Worm (Caenorhabditis elegans): ENCODE data around the gene C08E3.1.
"Not testable (repeated sequence)": the region's sequence is repeated elsewhere in the genome, so short reads cannot be mapped to it uniquely, and the experiment has no call there.

C08E3.1 gene

ce11 chrII:1625666-1626065 is 7.9 kb upstream of the C08E3.1 start, which contains the start of gene C08E3.14:
C08E3.14 (plus strand) TSS chrII:1625966.
- TF ChIP-seq efl-1 (optimal IDR thresholded peaks at IDR 0.05): no peak
- TF ChIP-seq efl-1 (GFP tag; optimal IDR thresholded peaks at IDR 0.05 in 1 of 2): peak in 1 of 2 experiments; percentile 84
- no peak for TF ChIP-seq hlh-4 (tag; optimal IDR thresholded peaks at IDR 0.05)

ce11 chrII:1627783-1628182 is 5.8 kb upstream of the C08E3.1 start, which contains the start of gene C08E3.15:
C08E3.15 (minus strand) TSS chrII:1627883.
- TF ChIP-seq lsy-2 (tag; optimal IDR thresholded peaks at IDR 0.05): peak in 1 of 2 experiments; percentile 6

ce11 chrII:1632216-1632615 is 1.4 kb upstream of the C08E3.1 start, which contains the start of gene C08E3.13:
C08E3.13 (minus strand) TSS chrII:1632316.
- not testable (repeated sequence) for TF ChIP-seq lir-3 (tag; optimal IDR thresholded peaks at IDR 0.05; ENCODE audit: poor library complexity); ztf-4 (tag; optimal IDR thresholded peaks at IDR 0.05); nhr-11 (tag; optimal IDR thresholded peaks at IDR 0.05)

ce11 chrII:1635969-1636368 is 2.4 kb downstream of the C08E3.1 start:
- no peak for TF ChIP-seq nhr-12 (tag; optimal IDR thresholded peaks at IDR 0.05)
- TF ChIP-seq unc-30 (tag; optimal IDR thresholded peaks at IDR 0.05): no peak
- no peak for TF ChIP-seq zip-4 (GFP tag; optimal IDR thresholded peaks at IDR 0.05)
- TF ChIP-seq lin-13 (GFP tag; optimal IDR thresholded peaks at IDR 0.05): no peak
- peak; percentile 15 for TF ChIP-seq jun-1 (tag; optimal IDR thresholded peaks at IDR 0.05)
- TF ChIP-seq elt-2 (tag; optimal IDR thresholded peaks at IDR 0.05): peak; percentile 90
- TF ChIP-seq vab-15 (tag; optimal IDR thresholded peaks at IDR 0.05): no peak
- no peak for TF ChIP-seq nhr-84 (tag; optimal IDR thresholded peaks at IDR 0.05)

- TF ChIP-seq C04F5.9 (tag; optimal IDR thresholded peaks at IDR 0.05); ceh-8 (GFP tag; optimal IDR thresholded peaks at IDR 0.05); mep-1 (tag; optimal IDR thresholded peaks at IDR 0.05): not testable (repeated sequence)
These were observed 2.8 kb downstream of the C08E3.1 start, which contains the start of gene srg-20 for ce11 chrII:1636392-1636791. srg-20 (plus strand) TSS chrII:1636692.

ce11 chrII:1640496-1640895 is 6.9 kb downstream of the C08E3.1 start, which contains the start of gene srh-72:
srh-72 (minus strand) TSS chrII:1640596.
- no peak for TF ChIP-seq C04F5.9 (tag; optimal IDR thresholded peaks at IDR 0.05)
- TF ChIP-seq fkh-8 (tag; optimal IDR thresholded peaks at IDR 0.05): peak; percentile 62

ce11 chrII:1644777-1645348 is 11.3 kb downstream of the C08E3.1 start, which contains the start of gene ZC204.6:
ZC204.6 (minus strand) TSS chrII:1644827.
- no peak for TF ChIP-seq nhr-12 (tag; optimal IDR thresholded peaks at IDR 0.05)
- TF ChIP-seq nhr-84 (tag; optimal IDR thresholded peaks at IDR 0.05): no peak
- TF ChIP-seq C04F5.9 (tag; optimal IDR thresholded peaks at IDR 0.05): no peak
- TF ChIP-seq grh-1 (GFP tag; IDR thresholded peaks at IDR 0.05): no peak
- TF ChIP-seq mef-2 (tag; optimal IDR thresholded peaks at IDR 0.05): no peak
- TF ChIP-seq sox-4 (tag; optimal IDR thresholded peaks at IDR 0.05): no peak

ce11 chrII:1646199-1646598 is 12.6 kb downstream of the C08E3.1 start, which contains the start of gene ZC204.17:
ZC204.17 (minus strand) TSS chrII:1646299.
- TF ChIP-seq unc-86 (tag; optimal IDR thresholded peaks at IDR 0.05) (no peak), xbp-1 (tag; optimal IDR thresholded peaks at IDR 0.05) (no peak), nhr-76 (tag; optimal IDR thresholded peaks at IDR 0.05) (no peak), unc-98 (GFP tag; IDR thresholded peaks at IDR 0.05) (no peak), nhr-85 (tag) (no peak), ceh-63 (GFP tag; optimal IDR thresholded peaks at IDR 0.05) (no peak), hlh-17 (GFP tag; optimal IDR thresholded peaks at IDR 0.05; ENCODE audit: borderline replicate concordance) (no peak), egl-27 (tag; optimal IDR thresholded peaks at IDR 0.05) (no peak), nhr-237 (tag; optimal IDR thresholded peaks at IDR 0.05) (no peak), nhr-19 (GFP tag; conservative IDR thresholded peaks at IDR 0.05) (no peak), swsn-7 (tag; optimal IDR thresholded peaks at IDR 0.05) (no peak), fkh-4 (tag; optimal IDR thresholded peaks at IDR 0.05; ENCODE audit: borderline replicate concordance) (no peak), C34B4.2 (tag; optimal IDR thresholded peaks at IDR 0.05) (no peak), nhr-77 (tag; optimal IDR thresholded peaks at IDR 0.05) (no peak), snu-23 (GFP tag; optimal IDR thresholded peaks at IDR 0.05) (no peak), nhr-20 (tag; optimal IDR thresholded peaks at IDR 0.05) (no peak)
